Fruit fly (Drosophila melanogaster): ENCODE results near the gene CG14050.

CG14050 gene

DNA sequence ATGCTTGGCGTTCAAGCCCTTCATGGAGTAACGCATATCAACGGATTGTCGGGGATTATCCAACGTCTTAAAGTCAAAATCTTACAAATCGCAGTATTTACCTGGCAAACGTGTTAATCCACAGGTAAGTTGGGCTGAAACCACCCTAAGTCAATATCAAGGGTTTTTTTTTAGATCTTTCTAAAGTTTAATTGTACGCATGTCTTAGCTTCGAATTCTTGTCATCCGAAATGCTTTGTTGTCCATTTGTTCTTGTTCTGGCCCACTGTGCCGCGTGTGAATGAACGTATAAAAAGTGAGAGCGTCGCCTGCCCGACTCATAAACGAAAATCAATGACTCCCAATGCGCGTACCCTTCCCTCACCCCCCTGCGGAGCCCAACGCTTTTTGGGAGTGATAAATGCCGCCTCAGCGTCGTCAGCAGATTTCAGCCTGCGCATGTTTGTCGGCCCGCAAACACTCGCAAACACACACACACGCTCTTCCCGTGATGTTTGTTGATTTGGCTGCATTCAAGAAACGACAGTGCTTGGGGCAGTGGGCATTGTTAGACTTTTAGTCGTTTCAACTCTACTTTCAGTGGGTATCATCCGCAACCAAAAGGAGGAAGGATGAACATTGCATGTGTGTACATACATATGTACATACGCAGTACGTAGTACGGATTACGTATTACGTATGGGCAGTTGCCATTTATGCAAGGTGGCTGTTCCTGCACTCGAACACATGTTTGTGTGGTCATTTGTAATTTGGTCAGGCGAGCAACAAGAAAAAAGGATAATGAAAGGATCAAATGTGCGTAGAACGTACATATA lies 29.6 kb downstream of the CG14050 start (continued):
- TF ChIP-seq CG10321 (GFP tag; IDR thresholded peaks at IDR 0.05) (peak; percentile 31; the same call in 1 of the 2 replicates), ato (GFP tag; IDR thresholded peaks at IDR 0.05; ENCODE audit: partially characterized antibody) (no peak), dm (GFP tag; optimal IDR thresholded peaks at IDR 0.05) (peak; percentile 91), CG11398 (GFP tag; optimal IDR thresholded peaks at IDR 0.05) (peak; percentile 95), Ets65A (GFP tag) (peak; percentile 99), CG6683 (GFP tag; optimal IDR thresholded peaks at IDR 0.05) (peak; percentile 79), Lhr (GFP tag; optimal IDR thresholded peaks at IDR 0.05) (peak; percentile 89), CG1603 (tag; optimal IDR thresholded peaks at IDR 0.05) (peak; percentile 88), CG8478 (optimal IDR thresholded peaks at IDR 0.05) (no peak), cad (GFP tag; optimal IDR thresholded peaks at IDR 0.05) (no peak), seq (GFP tag; IDR thresholded peaks at IDR 0.05) (peak; percentile 86), CHES-1-like (GFP tag; optimal IDR thresholded peaks at IDR 0.05) (peak; percentile 95), Chrac-16 (GFP tag; optimal IDR thresholded peaks at IDR 0.05) (peak; percentile 92), kay (GFP tag; optimal IDR thresholded peaks at IDR 0.05) (peak; percentile 88), CTCF (GFP tag; optimal IDR thresholded peaks at IDR 0.05) (peak; percentile 65), CG3838 (GFP tag; optimal IDR thresholded peaks at IDR 0.05) (peak; percentile 80), lola (GFP tag; optimal IDR thresholded peaks at IDR 0.05) (peak in 1 of 3 experiments; percentile 97), lov (optimal IDR thresholded peaks at IDR 0.05) (no peak), lov (GFP tag; IDR thresholded peaks at IDR 0.05) (0 out of 3 replicates have a peak, but pooled peaks have one; percentile 56), CG34224 (GFP tag; IDR thresholded peaks at IDR 0.05; ENCODE audit: partially characterized antibody) (no peak), bigmax (GFP tag; optimal IDR thresholded peaks at IDR 0.05) (no peak), CG14441 (GFP tag; IDR thresholded peaks at IDR 0.05) (peak; percentile 77), Drgx (GFP tag; IDR thresholded peaks at IDR 0.05) (peak; percentile 80), emc (GFP tag; optimal IDR thresholded peaks at IDR 0.05) (peak; percentile 70), CG4404 (GFP tag; IDR thresholded peaks at IDR 0.05) (peak; percentile 86), Poxn (GFP tag; IDR thresholded peaks at IDR 0.05) (peak; percentile 6; the same call in 1 of the 2 replicates), CG7963 (GFP tag; IDR thresholded peaks at IDR 0.05; ENCODE audit: partially characterized antibody) (no peak), CG12155 (GFP tag; optimal IDR thresholded peaks at IDR 0.05) (peak; percentile 91), CG4854 (GFP tag; optimal IDR thresholded peaks at IDR 0.05) (peak; percentile 86), gt (GFP tag; IDR thresholded peaks at IDR 0.05) (peak; percentile 54), CG11085 (GFP tag; IDR thresholded peaks at IDR 0.05) (peak; percentile 72), CG16863 (GFP tag; optimal IDR thresholded peaks at IDR 0.05) (peak; percentile 95), Vsx1 (GFP tag; optimal IDR thresholded peaks at IDR 0.05) (peak; percentile 78), sqz (GFP tag; optimal IDR thresholded peaks at IDR 0.05) (peak; percentile 94), prd (optimal IDR thresholded peaks at IDR 0.05) (no peak), prd (GFP tag; IDR thresholded peaks at IDR 0.05) (peak; percentile 86), Sry-β (GFP tag; optimal IDR thresholded peaks at IDR 0.05) (peak; percentile 63), CG33213 (GFP tag; optimal IDR thresholded peaks at IDR 0.05) (peak; percentile 87), toy (GFP tag; IDR thresholded peaks at IDR 0.05) (no peak), cwo (GFP tag; optimal IDR thresholded peaks at IDR 0.05) (peak; percentile 90), PHDP (tag; optimal IDR thresholded peaks at IDR 0.05) (peak; percentile 93), grau (tag; optimal IDR thresholded peaks at IDR 0.05) (peak; percentile 94), bcd (GFP tag; optimal IDR thresholded peaks at IDR 0.05) (peak; percentile 95), Doc2 (GFP tag; IDR thresholded peaks at IDR 0.05) (peak; percentile 55; the same call in 1 of the 2 replicates), odd (GFP tag; optimal IDR thresholded peaks at IDR 0.05) (peak; percentile 94), CG10543 (GFP tag; optimal IDR thresholded peaks at IDR 0.05) (peak; percentile 92), CG10209 (GFP tag; optimal IDR thresholded peaks at IDR 0.05) (peak; percentile 96), CG7786 (GFP tag; optimal IDR thresholded peaks at IDR 0.05) (peak; percentile 96), Mrtf (GFP tag; IDR thresholded peaks at IDR 0.05) (peak; percentile 80), CG8290 (GFP tag; optimal IDR thresholded peaks at IDR 0.05) (peak; percentile 89), CG8290 (tag; optimal IDR thresholded peaks at IDR 0.05) (peak; percentile 75 to 83)
